Worm (Caenorhabditis elegans): ENCODE measurements around the gene R13H9.6.

DNA sequence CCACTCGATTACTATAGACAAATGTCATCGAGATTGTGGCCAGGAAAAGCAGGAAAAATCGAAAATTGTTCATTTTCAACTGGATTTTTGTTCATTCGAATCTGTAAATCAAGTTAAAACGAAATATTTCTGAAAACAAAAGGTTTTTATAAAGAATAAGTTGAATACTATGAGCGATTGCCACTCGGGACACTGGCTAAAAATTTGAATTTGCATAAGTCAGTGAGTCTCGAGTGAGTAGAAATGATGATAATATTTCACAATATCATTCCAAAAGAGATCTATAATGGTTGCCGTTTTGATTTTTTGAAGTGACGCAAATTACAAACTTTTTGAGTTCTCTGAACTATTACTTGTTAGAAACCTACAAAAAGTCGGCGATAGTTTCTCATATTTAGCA is 47.9 kb downstream of the R13H9.6 start, which contains the start of gene T28H11.8:
- TF ChIP-seq aha-1 (tag) (peak; percentile 30), ztf-11 (tag; optimal IDR thresholded peaks at IDR 0.05) (no peak), pha-4 (GFP tag; IDR thresholded peaks at IDR 0.05) (no peak), pha-4 (tag; optimal IDR thresholded peaks at IDR 0.05) (no peak), mdl-1 (tag; optimal IDR thresholded peaks at IDR 0.05) (no peak)
